Fruit fly (Drosophila melanogaster) whole organism, embryonic: ENCODE results near the gene Uro.

Experiments
- Asciz ChIP-seq: fragments of 200-800 bp; sonication (Bioruptor generic); optimal IDR thresholded peaks from 2 replicates; lab custom pipeline; 2017; ENCODE audit warnings: missing biosample characterization, mild to moderate bottlenecking, missing genetic modification characterization, missing genetic modification reagents
- CG14710 ChIP-seq: fragments of 200-800 bp; sonication (Bioruptor generic); optimal IDR thresholded peaks from 3 replicates; lab custom pipeline; 2019; ENCODE audit warnings: missing biosample characterization, mild to moderate bottlenecking, missing genetic modification characterization, moderate library complexity
- CG18476 ChIP-seq: fragments of 200-800 bp; sonication (Bioruptor generic); optimal IDR thresholded peaks from 2 replicates; lab custom pipeline; 2016; ENCODE audit warnings: missing biosample characterization, mild to moderate bottlenecking, missing genetic modification characterization
- CG33213 ChIP-seq: fragments of 200-800 bp; sonication (Bioruptor generic); optimal IDR thresholded peaks from 3 replicates; lab custom pipeline; 2016; ENCODE audit warnings: missing biosample characterization, missing genetic modification characterization
- CG34422 ChIP-seq: fragments of 200-800 bp; sonication (Bioruptor generic); IDR thresholded peaks from 3 replicates; pipeline ENCODE4 v1.3.6; 2022; ENCODE audit warnings: missing biosample characterization, missing genetic modification characterization
- Elba2 ChIP-seq: fragments of 200-800 bp; sonication (Bioruptor generic); optimal IDR thresholded peaks from 3 replicates; lab custom pipeline; 2016; ENCODE audit warnings: missing biosample characterization, missing genetic modification characterization
- Med ChIP-seq: fragments of 200-800 bp; sonication (Bioruptor generic); peaks from one replicate; lab custom pipeline; 2016; ENCODE audit warnings: missing biosample characterization, missing genetic modification characterization, mild to moderate bottlenecking, inconsistent platforms, moderate library complexity
- ato ChIP-seq: fragments of 200-800 bp; sonication (Bioruptor generic); IDR thresholded peaks from 2 replicates; pipeline ENCODE4 v1.3.6; 2022; ENCODE audit warnings: missing biosample characterization, missing genetic modification characterization; ENCODE audit not compliant: partially characterized antibody
- ewg ChIP-seq: fragments of 200-800 bp; sonication (Bioruptor generic); optimal IDR thresholded peaks from 3 replicates; lab custom pipeline; 2017; ENCODE audit warnings: mild to moderate bottlenecking, missing biosample characterization, missing genetic modification reagents, missing genetic modification characterization
- mirr ChIP-seq: fragments of 200-800 bp; sonication (Bioruptor generic); optimal IDR thresholded peaks from 3 replicates; lab custom pipeline; 2018; ENCODE audit warnings: missing biosample characterization, mild to moderate bottlenecking, missing genetic modification characterization

Gene Uro

dm6 chr2L:7828901-7829300 is 49.0 kb downstream of the Uro start (continued):
- peak; percentile 27 for TF ChIP-seq CG14710 (tag; lab: Kevin White, UChicago)
- no peak for TF ChIP-seq Elba2 (GFP tag; lab: Kevin White, UChicago)
- peak; percentile 46 for TF ChIP-seq Asciz (GFP tag; lab: Kevin White, UChicago)
- TF ChIP-seq CG34422 (GFP tag; lab: Robert Waterston, UW): peak; percentile 19; the same call in 1 of the 3 replicates
- no peak for TF ChIP-seq ato (GFP tag; lab: Robert Waterston, UW)
- no peak for TF ChIP-seq ewg (GFP tag; lab: Kevin White, UChicago)
- no peak for TF ChIP-seq Med (GFP tag; lab: Kevin White, UChicago)
- TF ChIP-seq mirr (GFP tag; lab: Kevin White, UChicago): peak; percentile 27
- no peak for TF ChIP-seq CG18476 (GFP tag; lab: Kevin White, UChicago)
- no peak for TF ChIP-seq CG33213
